Worm (Caenorhabditis elegans) whole organism, mixed stage, embryonic: ENCODE data around the gene glit-1.

Experiments used
- cnd-1 ChIP-seq: fragments of 200-800 bp; sonication (Bioruptor generic); optimal IDR thresholded peaks from 2 replicates; lab custom pipeline; 2018; ENCODE audit warnings: mild to moderate bottlenecking, missing genetic modification characterization, missing compliant biosample characterization
- lsy-2 ChIP-seq: fragments of 150-350 bp; optimal IDR thresholded peaks from 2 replicates; lab custom pipeline; 2014; ENCODE audit warnings: missing biosample characterization, missing genetic modification characterization
- nhr-12 ChIP-seq: fragments of 150-350 bp; optimal IDR thresholded peaks from 2 replicates; lab custom pipeline; 2014; ENCODE audit warnings: missing biosample characterization, missing genetic modification characterization
- nhr-2 ChIP-seq: fragments of 150-350 bp; optimal IDR thresholded peaks from 2 replicates; lab custom pipeline; 2014; ENCODE audit warnings: missing biosample characterization, missing genetic modification characterization
- nhr-237 ChIP-seq: fragments of 150-350 bp; optimal IDR thresholded peaks from 2 replicates; lab custom pipeline; 2014; ENCODE audit warnings: missing biosample characterization, missing genetic modification characterization
- nhr-76 ChIP-seq: sonication (generic microtip); optimal IDR thresholded peaks from 2 replicates; lab custom pipeline; 2017; ENCODE audit warnings: missing biosample characterization, missing genetic modification characterization
- unc-39 ChIP-seq: fragments of 150-350 bp; optimal IDR thresholded peaks from 2 replicates; lab custom pipeline; 2014; ENCODE audit warnings: missing biosample characterization, missing genetic modification characterization
- ztf-11 ChIP-seq: fragments of 150-350 bp; optimal IDR thresholded peaks from 2 replicates; lab custom pipeline; 2014; ENCODE audit warnings: missing biosample characterization, missing genetic modification characterization

ce11 chrX:4720603-4721529, 8.8 kb downstream of the glit-1 start, which contains the start of gene F55D10.4:
- no peak for TF ChIP-seq unc-39 (tag; lab: Kevin White, UChicago)
- TF ChIP-seq cnd-1 (tag; lab: Kevin White, UChicago): no peak
- no peak for TF ChIP-seq lsy-2 (tag; lab: Kevin White, UChicago)
- TF ChIP-seq nhr-2: no peak
- no peak for TF ChIP-seq ztf-11
- no peak for TF ChIP-seq nhr-76 (tag; lab: Kevin White, UChicago)
- TF ChIP-seq nhr-237 (tag; lab: Kevin White, UChicago): no peak
- no peak for TF ChIP-seq nhr-12 (tag; lab: Kevin White, UChicago)
